Fruit fly (Drosophila melanogaster) whole organism, embryonic: ENCODE data around the gene Fbp1.

Experiments
- CG4707 ChIP-seq: fragments of 200-800 bp; sonication (Bioruptor generic); optimal IDR thresholded peaks from 2 replicates; lab custom pipeline; 2018; ENCODE audit warnings: missing biosample characterization, mild to moderate bottlenecking, missing genetic modification characterization, moderate library complexity
- CTCF ChIP-seq: fragments of 200-800 bp; sonication (Bioruptor generic); optimal IDR thresholded peaks from 2 replicates; lab custom pipeline; 2017; ENCODE audit warnings: missing biosample characterization, mild to moderate bottlenecking, missing genetic modification characterization, moderate library complexity
- HLHmδ ChIP-seq: fragments of 200-800 bp; sonication (Bioruptor generic); optimal IDR thresholded peaks from 2 replicates; lab custom pipeline; 2018; ENCODE audit warnings: missing biosample characterization, mild to moderate bottlenecking, missing genetic modification characterization, moderate library complexity
- Trl ChIP-seq, 3 experiments: fragments of >200 bp in 2 of 3; fragments of 200-800 bp in 1 of 3; sonication (Bioruptor generic) in 1 of 3; optimal IDR thresholded peaks; 2 replicates in 1 of 3; 3 replicates in 2 of 3; lab custom pipeline; 2016 to 2017; ENCODE audit warnings: missing biosample characterization in 1 of 3, missing genetic modification characterization in 1 of 3
- fd64A ChIP-seq: fragments of 200-800 bp; sonication (Bioruptor generic); optimal IDR thresholded peaks from 3 replicates; lab custom pipeline; 2018; ENCODE audit warnings: missing biosample characterization, mild to moderate bottlenecking, missing genetic modification characterization

DNA sequence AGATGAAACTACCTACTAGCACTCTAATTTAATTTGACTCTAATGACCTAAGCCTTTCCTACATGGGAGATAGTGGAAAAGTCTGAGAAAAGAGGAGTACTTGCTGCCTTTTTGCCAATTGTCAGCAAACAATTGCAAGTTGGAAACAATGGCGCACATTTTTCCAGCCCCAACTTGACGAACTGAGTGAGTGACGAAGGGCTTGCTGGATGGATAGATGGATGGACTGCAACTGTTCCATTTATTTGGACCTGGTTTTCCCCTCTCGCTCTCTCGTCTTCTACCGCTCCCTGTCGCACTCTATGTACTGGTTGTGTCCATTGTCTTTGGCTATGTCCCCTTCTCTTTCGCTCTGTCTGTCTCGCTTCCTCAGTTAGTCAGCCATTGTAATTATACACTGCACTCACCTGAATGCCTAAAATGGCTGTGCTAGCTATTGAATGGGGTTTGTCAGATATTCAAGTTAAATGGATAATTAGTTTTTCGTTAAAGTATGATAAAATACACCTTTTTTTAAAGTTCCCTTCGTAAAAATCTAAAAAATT lies 35.1 kb upstream of the Fbp1 start:
- TF ChIP-seq HLHmδ = no peak
- TF ChIP-seq Trl (optimal IDR thresholded peaks at IDR 0.05; lab: Kevin White, UChicago) = no peak
- no peak for TF ChIP-seq Trl (GFP tag; optimal IDR thresholded peaks at IDR 0.05; lab: Kevin White, UChicago)
- TF ChIP-seq CTCF (GFP tag; lab: Kevin White, UChicago) = no peak
- no peak for TF ChIP-seq CG4707 (GFP tag; lab: Kevin White, UChicago)
- TF ChIP-seq fd64A (GFP tag; lab: Kevin White, UChicago) = no peak
